Fruit fly (Drosophila melanogaster) whole organism, pupa: Measurements from ENCODE around the gene CG42487.

Experiments used
- CG10348 ChIP-seq: fragments of 200-800 bp; sonication (Bioruptor generic); IDR thresholded peaks from 2 replicates; pipeline ENCODE4 v1.3.6; 2022; ENCODE audit warnings: missing biosample characterization, missing genetic modification characterization
- CG12605 ChIP-seq: fragments of 200-800 bp; sonication (Bioruptor generic); IDR thresholded peaks from 2 replicates; pipeline ENCODE4 v1.3.6; 2022; ENCODE audit warnings: missing biosample characterization, missing genetic modification characterization
- CG13204 ChIP-seq: fragments of 200-800 bp; sonication (Bioruptor generic); optimal IDR thresholded peaks from 2 replicates; lab custom pipeline; 2018; ENCODE audit warnings: missing biosample characterization, mild to moderate bottlenecking, missing genetic modification characterization, moderate library complexity
- CG14655 ChIP-seq: fragments of 200-800 bp; sonication (Bioruptor generic); optimal IDR thresholded peaks from 3 replicates; lab custom pipeline; 2017; ENCODE audit warnings: mild to moderate bottlenecking, missing biosample characterization, missing genetic modification reagents, missing genetic modification characterization
- CG15710 ChIP-seq: fragments of 200-800 bp; sonication (Bioruptor generic); optimal IDR thresholded peaks from 2 replicates; lab custom pipeline; 2018; ENCODE audit warnings: missing biosample characterization, mild to moderate bottlenecking, missing genetic modification characterization, moderate library complexity
- CG17806 ChIP-seq: fragments of 200-800 bp; sonication (Bioruptor generic); optimal IDR thresholded peaks from 2 replicates; lab custom pipeline; 2018; ENCODE audit warnings: missing biosample characterization, mild to moderate bottlenecking, missing genetic modification characterization, moderate library complexity
- CG32121 ChIP-seq: fragments of 200-800 bp; sonication (Bioruptor generic); IDR thresholded peaks from 2 replicates; pipeline ENCODE4 v1.3.6; 2022; ENCODE audit warnings: missing biosample characterization, missing genetic modification characterization
- CG34367 ChIP-seq: fragments of 200-800 bp; sonication (Bioruptor generic); optimal IDR thresholded peaks from 2 replicates; lab custom pipeline; 2018; ENCODE audit warnings: missing biosample characterization, mild to moderate bottlenecking, missing genetic modification characterization
- CG4496 ChIP-seq: fragments of 200-800 bp; sonication (Bioruptor generic); IDR thresholded peaks from 3 replicates; pipeline ENCODE4 v1.3.6; 2022; ENCODE audit warnings: missing biosample characterization, missing genetic modification characterization
- CG8159 ChIP-seq: fragments of 200-800 bp; sonication (Bioruptor generic); optimal IDR thresholded peaks from 3 replicates; lab custom pipeline; 2018; ENCODE audit warnings: missing biosample characterization, mild to moderate bottlenecking, missing genetic modification characterization, moderate library complexity
- CG8301 ChIP-seq: fragments of 200-800 bp; sonication (Bioruptor generic); optimal IDR thresholded peaks from 2 replicates; lab custom pipeline; 2018; ENCODE audit warnings: missing biosample characterization, mild to moderate bottlenecking, missing genetic modification characterization
- CG9948 ChIP-seq: fragments of 200-800 bp; sonication (Bioruptor generic); optimal IDR thresholded peaks from 2 replicates; lab custom pipeline; 2018; ENCODE audit warnings: missing biosample characterization, mild to moderate bottlenecking, missing genetic modification characterization, moderate library complexity
- EcR ChIP-seq: fragments of 200-800 bp; sonication (Bioruptor generic); optimal IDR thresholded peaks from 3 replicates; lab custom pipeline; 2019; ENCODE audit warnings: missing biosample characterization, missing genetic modification characterization, mild to moderate bottlenecking, moderate library complexity, missing genetic modification reagents
- Ets98B ChIP-seq: fragments of 200-800 bp; sonication (Bioruptor generic); IDR thresholded peaks from 2 replicates; pipeline ENCODE4 v1.3.6; 2022; ENCODE audit warnings: missing biosample characterization, missing genetic modification characterization
- Pif1A ChIP-seq: fragments of 200-800 bp; sonication (Bioruptor generic); optimal IDR thresholded peaks from 3 replicates; lab custom pipeline; 2016; ENCODE audit warnings: missing biosample characterization, missing genetic modification characterization
- Snoo ChIP-seq: fragments of 200-800 bp; sonication (Bioruptor generic); optimal IDR thresholded peaks from 3 replicates; lab custom pipeline; 2017; ENCODE audit warnings: missing biosample characterization, mild to moderate bottlenecking, missing genetic modification characterization, inconsistent platforms
- fd96Ca ChIP-seq: fragments of 200-800 bp; sonication (Bioruptor generic); IDR thresholded peaks from 3 replicates; pipeline ENCODE4 v1.3.6; 2022; ENCODE audit warnings: missing biosample characterization, missing genetic modification characterization
- gl ChIP-seq: fragments of 200-800 bp; sonication (Bioruptor generic); optimal IDR thresholded peaks from 2 replicates; lab custom pipeline; 2018; ENCODE audit warnings: missing biosample characterization, mild to moderate bottlenecking, missing genetic modification characterization
- rn ChIP-seq: fragments of 200-800 bp; sonication (Bioruptor generic); IDR thresholded peaks from 2 replicates; pipeline ENCODE4 v1.3.6; 2022; ENCODE audit warnings: missing biosample characterization, missing genetic modification characterization

CG42487 gene

dm6 chr3R:27947682-27948245, 11.3 kb downstream of the CG42487 start, which contains the start of gene mfrn:
TSS of gene mfrn (minus strand) at chr3R:27948021.
- TF ChIP-seq CG10348 (GFP tag; lab: Robert Waterston, UW) (no peak), CG12605 (GFP tag; lab: Robert Waterston, UW) (no peak)
- TF ChIP-seq, all 21 proteins: peak for 0

dm6 chr3R:27946555-27947204, 12.4 kb downstream of the CG42487 start:
- no peak for TF ChIP-seq CG12605 (GFP tag; lab: Robert Waterston, UW)
- TF ChIP-seq CG8159 (tag; lab: Kevin White, UChicago): no peak
- TF ChIP-seq Pif1A (GFP tag; lab: Kevin White, UChicago): no peak
- TF ChIP-seq CG13204 (GFP tag; lab: Kevin White, UChicago): no peak
- TF ChIP-seq rn (GFP tag; lab: Robert Waterston, UW): no peak
- TF ChIP-seq CG10348 (GFP tag; lab: Robert Waterston, UW): no peak

dm6 chr3R:27945398-27945797, 13.6 kb downstream of the CG42487 start:
- no peak for TF ChIP-seq CG13204 (GFP tag; lab: Kevin White, UChicago)
- no peak for TF ChIP-seq fd96Ca
- no peak for TF ChIP-seq CG32121 (GFP tag; lab: Robert Waterston, UW)
- no peak for TF ChIP-seq CG34367 (tag; lab: Kevin White, UChicago)
- TF ChIP-seq, all 21 proteins: peak for 0

dm6 chr3R:27937752-27938694, 21.0 kb downstream of the CG42487 start, which contains the start of the genes NSD and BOD1:
TSS of gene NSD (minus strand) at chr3R:27937853.
TSS of gene BOD1 (plus strand) at chr3R:27938245.
- TF ChIP-seq CG15710 (tag; lab: Kevin White, UChicago) (peak; percentile 14), CG17806 (peak; percentile 44), CG9948 (peak; percentile 4), Ets98B (GFP tag; lab: Robert Waterston, UW) (peak; percentile 54), Snoo (peak; percentile 16), fd96Ca (peak; percentile 65; the same call in 2 of the 3 replicates), CG34367 (tag; lab: Kevin White, UChicago) (no peak), CG8301 (tag; lab: Kevin White, UChicago) (no peak), CG14655 (GFP tag; lab: Kevin White, UChicago) (no peak), CG4496 (GFP tag; lab: Robert Waterston, UW) (peak; percentile 46; the same call in 2 of the 3 replicates)

- TF ChIP-seq CG15710 (tag; lab: Kevin White, UChicago) (no peak), CG8301 (tag; lab: Kevin White, UChicago) (no peak)
- TF ChIP-seq, all 21 proteins: peak for 0
Measured at dm6 chr3R:27931461-27931860, 27.6 kb downstream of the CG42487 start.

dm6 chr3R:27928984-27929924, 29.8 kb downstream of the CG42487 start:
- no peak for TF ChIP-seq CG12605 (GFP tag; lab: Robert Waterston, UW)
- TF ChIP-seq CG4496 (GFP tag; lab: Robert Waterston, UW): 0 out of 3 replicates have a peak, but pooled peaks have one; percentile 18
- peak; percentile 17 for TF ChIP-seq gl
- TF ChIP-seq Snoo: no peak
- no peak for TF ChIP-seq CG32121 (GFP tag; lab: Robert Waterston, UW)
- TF ChIP-seq EcR (GFP tag; lab: Kevin White, UChicago): peak; percentile 58

- TF ChIP-seq CG17806 (no peak), EcR (GFP tag; lab: Kevin White, UChicago) (peak; percentile 60), CG8301 (tag; lab: Kevin White, UChicago) (no peak), CG9948 (no peak), gl (no peak), CG12605 (GFP tag; lab: Robert Waterston, UW) (no peak; the same call in 1 of the 2 replicates)
Measured at dm6 chr3R:27928140-27928539, 30.9 kb downstream of the CG42487 start, which contains the start of gene nenya. TSS of gene nenya (minus strand) at chr3R:27928174.
